Fruit fly (Drosophila melanogaster): ENCODE measurements around the gene CG14257.
A peak's percentile ranks its signal among the peaks of the same experiment; 100 is the strongest.

CG14257 gene

DNA sequence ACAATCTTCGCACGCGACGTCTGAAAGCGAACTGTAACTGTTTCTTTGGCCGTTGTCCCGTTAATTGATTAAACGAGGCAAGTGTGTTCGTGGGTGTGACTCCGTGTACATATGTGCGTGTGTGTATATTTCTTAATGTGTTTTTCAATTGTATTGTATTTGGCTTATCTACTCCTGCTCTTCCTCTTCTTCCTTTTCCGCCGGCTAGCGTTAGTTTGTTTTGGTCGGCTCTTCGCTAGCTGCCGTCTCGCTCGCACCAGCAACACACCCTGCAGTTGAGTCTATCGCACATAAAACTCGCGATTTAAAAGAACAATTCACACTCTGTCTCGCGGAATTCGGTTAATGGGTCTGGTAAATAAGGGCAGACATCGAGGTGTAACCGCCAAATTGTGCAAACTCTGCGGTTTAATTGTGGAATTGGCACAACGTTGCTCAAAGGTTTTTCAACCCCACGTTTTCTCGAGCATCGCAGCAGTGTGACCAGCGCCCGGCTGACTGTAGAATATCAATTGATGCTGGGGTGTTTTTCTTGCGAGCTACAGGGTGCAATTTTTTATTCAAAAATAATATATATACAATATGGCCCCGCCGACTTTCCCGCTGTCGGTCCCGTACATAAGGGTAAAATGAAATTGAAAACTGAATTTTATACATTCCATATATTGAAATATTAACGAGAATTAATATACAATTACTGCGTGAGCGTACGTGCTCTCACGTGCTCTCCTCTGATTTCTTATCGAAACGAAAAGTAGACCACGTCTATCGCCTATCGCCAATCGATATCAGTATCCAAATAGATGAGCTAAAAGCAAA, 36.3 kb downstream of the CG14257 start, which contains the start of the genes gb and CG5815 (continued):
- peak; percentile 88 for TF ChIP-seq CG7839 (tag; optimal IDR thresholded peaks at IDR 0.05)
- peak; percentile 85 for TF ChIP-seq CG1233 (GFP tag; optimal IDR thresholded peaks at IDR 0.05)
- peak; percentile 86 for TF ChIP-seq CG5245 (GFP tag; optimal IDR thresholded peaks at IDR 0.05)
- peak; percentile 66 for TF ChIP-seq pum (GFP tag; optimal IDR thresholded peaks at IDR 0.05)
- TF ChIP-seq sc (optimal IDR thresholded peaks at IDR 0.05): no peak
- TF ChIP-seq sc (GFP tag; optimal IDR thresholded peaks at IDR 0.05): peak; percentile 76
- TF ChIP-seq CG7372 (GFP tag; IDR thresholded peaks at IDR 0.05): peak; percentile 83
- peak; percentile 88 for TF ChIP-seq CG7987 (GFP tag; optimal IDR thresholded peaks at IDR 0.05)
- TF ChIP-seq trh (GFP tag; optimal IDR thresholded peaks at IDR 0.05): peak; percentile 78
- TF ChIP-seq CG8924 (tag; optimal IDR thresholded peaks at IDR 0.05): peak; percentile 91
- peak; percentile 77 for TF ChIP-seq B-H1 (GFP tag; IDR thresholded peaks at IDR 0.05)
- peak; percentile 90 for TF ChIP-seq NFAT (GFP tag; IDR thresholded peaks at IDR 0.05)
- TF ChIP-seq CG13296 (GFP tag; optimal IDR thresholded peaks at IDR 0.05): peak; percentile 87
- peak; percentile 75 for TF ChIP-seq CG9609 (GFP tag; optimal IDR thresholded peaks at IDR 0.05)
- peak; percentile 81 for TF ChIP-seq ap (GFP tag; IDR thresholded peaks at IDR 0.05)
- peak; percentile 83 for TF ChIP-seq Blimp-1 (GFP tag; optimal IDR thresholded peaks at IDR 0.05)
- peak; percentile 69 for TF ChIP-seq wor (GFP tag; IDR thresholded peaks at IDR 0.05)
- peak; percentile 75 for TF ChIP-seq cg (GFP tag; optimal IDR thresholded peaks at IDR 0.05)
- TF ChIP-seq CG33557 (GFP tag; optimal IDR thresholded peaks at IDR 0.05): peak; percentile 77
- TF ChIP-seq gro (GFP tag; optimal IDR thresholded peaks at IDR 0.05): peak; percentile 88
- TF ChIP-seq CG8281 (tag; optimal IDR thresholded peaks at IDR 0.05): peak; percentile 66
- TF ChIP-seq run (tag; optimal IDR thresholded peaks at IDR 0.05): peak; percentile 60
- peak; percentile 88 for TF ChIP-seq Mrtf (GFP tag; IDR thresholded peaks at IDR 0.05)
- peak; percentile 70 for TF ChIP-seq CG8359 (GFP tag; optimal IDR thresholded peaks at IDR 0.05; ENCODE audit: borderline replicate concordance)
- TF ChIP-seq so (GFP tag; IDR thresholded peaks at IDR 0.05): peak; percentile 79; the same call in 2 of the 3 replicates
- peak; percentile 98 for TF ChIP-seq CG34224 (GFP tag; IDR thresholded peaks at IDR 0.05; ENCODE audit: partially characterized antibody)
- TF ChIP-seq seq (GFP tag; IDR thresholded peaks at IDR 0.05): peak; percentile 89
- TF ChIP-seq Pdp1 (GFP tag; optimal IDR thresholded peaks at IDR 0.05): peak; percentile 84 to 85
- TF ChIP-seq org-1 (GFP tag; optimal IDR thresholded peaks at IDR 0.05): peak; percentile 72
- TF ChIP-seq Max (GFP tag; optimal IDR thresholded peaks at IDR 0.05): peak; percentile 96
- TF ChIP-seq CG3838 (GFP tag; optimal IDR thresholded peaks at IDR 0.05): peak; percentile 77
- peak; percentile 91 for TF ChIP-seq bcd (GFP tag; optimal IDR thresholded peaks at IDR 0.05)
- peak; percentile 85 for TF ChIP-seq CG18764 (GFP tag; optimal IDR thresholded peaks at IDR 0.05)
- TF ChIP-seq MTF-1 (GFP tag; optimal IDR thresholded peaks at IDR 0.05; ENCODE audit: borderline replicate concordance): peak; percentile 75
- TF ChIP-seq tx (GFP tag; optimal IDR thresholded peaks at IDR 0.05): peak; percentile 59
- peak; percentile 85 for TF ChIP-seq pho (GFP tag; optimal IDR thresholded peaks at IDR 0.05)
- TF ChIP-seq Poxn (GFP tag; IDR thresholded peaks at IDR 0.05): peak; percentile 77
- TF ChIP-seq CG14965 (GFP tag; optimal IDR thresholded peaks at IDR 0.05; ENCODE audit: borderline replicate concordance): no peak
- no peak for TF ChIP-seq pita (GFP tag; optimal IDR thresholded peaks at IDR 0.05)
- TF ChIP-seq MESR4 (GFP tag; optimal IDR thresholded peaks at IDR 0.05): peak; percentile 41
- no peak for TF ChIP-seq Eip74EF (GFP tag; optimal IDR thresholded peaks at IDR 0.05)
- peak; percentile 48 for TF ChIP-seq NC2β (GFP tag; optimal IDR thresholded peaks at IDR 0.05)
- peak; percentile 17 for TF ChIP-seq CTCF (GFP tag; optimal IDR thresholded peaks at IDR 0.05)
- peak; percentile 85 for TF ChIP-seq Oli (tag; optimal IDR thresholded peaks at IDR 0.05)
- TF ChIP-seq scrt (GFP tag; optimal IDR thresholded peaks at IDR 0.05): peak; percentile 84
- peak; percentile 86 for TF ChIP-seq tna (GFP tag; IDR thresholded peaks at IDR 0.05; ENCODE audit: partially characterized antibody)
- TF ChIP-seq dmrt11E (tag; optimal IDR thresholded peaks at IDR 0.05): peak; percentile 87
- TF ChIP-seq lab (GFP tag; optimal IDR thresholded peaks at IDR 0.05): peak; percentile 95
- no peak for TF ChIP-seq CG12769 (tag; optimal IDR thresholded peaks at IDR 0.05)

Data from whole organism, embryonic.